Worm (Caenorhabditis elegans) whole organism, mixed stage, embryonic: Measurements from ENCODE around the gene C14E2.11.

ENCODE experiments used
- mep-1 ChIP-seq: fragments of 150-350 bp; optimal IDR thresholded peaks from 2 replicates; lab custom pipeline; 2017; ENCODE audit warnings: missing biosample characterization, missing genetic modification reagents, missing genetic modification characterization, inconsistent platforms
- nhr-12 ChIP-seq: fragments of 150-350 bp; optimal IDR thresholded peaks from 2 replicates; lab custom pipeline; 2014; ENCODE audit warnings: missing biosample characterization, missing genetic modification characterization
- snpc-4 ChIP-seq: fragments of 150-350 bp; optimal IDR thresholded peaks from 2 replicates; lab custom pipeline; 2014; ENCODE audit warnings: missing biosample characterization, missing genetic modification characterization

ce11 chrX:1769636-1770035 is 31.6 kb upstream of the C14E2.11 start:
- TF ChIP-seq mep-1 (tag; lab: Kevin White, UChicago) (no peak), nhr-12 (tag; lab: Kevin White, UChicago) (no peak), snpc-4 (tag; lab: Kevin White, UChicago) (no peak)
